Worm (Caenorhabditis elegans): Measurements from ENCODE around the gene lmd-3.

- TF ChIP-seq W03F9.2 (tag; optimal IDR thresholded peaks at IDR 0.05) = no peak
- no peak for TF ChIP-seq dao-5 (tag; optimal IDR thresholded peaks at IDR 0.05)
Measured at ce11 chrV:8417271-8417670, 27.3 kb downstream of the lmd-3 start.
